Fruit fly (Drosophila melanogaster): ENCODE results near the gene CG7236.
A peak's percentile ranks its signal among the peaks of the same experiment; 100 is the strongest.

The CG7236 gene

DNA sequence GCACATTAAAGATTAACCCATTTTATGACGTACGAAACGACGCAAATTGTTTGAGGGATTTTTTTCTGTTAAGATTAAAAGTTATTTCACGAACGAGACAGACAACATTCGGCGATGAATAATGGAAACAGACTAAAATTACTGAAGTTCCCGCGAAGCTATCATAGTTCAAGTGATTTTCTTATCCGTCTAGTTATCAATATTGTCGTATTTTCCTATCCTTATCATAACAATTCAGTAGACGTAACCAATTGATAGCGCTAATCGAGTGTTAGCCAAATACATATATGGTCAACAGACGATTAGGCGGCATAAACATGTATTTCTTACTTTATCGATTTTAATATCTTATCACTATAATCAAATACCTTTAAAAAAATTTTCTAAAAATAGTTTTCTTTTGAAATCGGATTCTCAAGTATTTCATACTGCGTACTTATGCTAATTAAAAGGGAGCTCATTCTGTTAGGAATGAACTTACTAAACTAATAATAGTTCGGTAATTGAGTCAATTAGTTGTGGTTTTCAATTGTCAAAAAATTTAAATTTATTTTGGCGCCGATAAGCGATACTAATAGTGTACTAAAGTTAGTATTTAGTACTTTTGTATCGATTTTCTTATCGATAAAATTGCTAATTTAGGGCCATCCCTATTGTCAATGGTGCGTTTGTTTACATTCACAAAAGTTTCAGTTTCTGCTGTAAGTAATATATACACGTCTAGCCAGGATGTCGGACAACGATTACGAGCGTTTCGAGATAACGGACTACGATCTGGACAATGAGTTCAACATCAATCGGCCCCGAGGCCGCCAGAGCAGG, 14.4 kb downstream of the CG7236 start, which contains the start of the genes CG11149 and sip1 (continued):
- TF ChIP-seq Sry-δ (GFP tag; optimal IDR thresholded peaks at IDR 0.05) (peak; percentile 74), sna (GFP tag; IDR thresholded peaks at IDR 0.05; ENCODE audit: partially characterized antibody) (peak; percentile 77), zen2 (GFP tag; IDR thresholded peaks at IDR 0.05; ENCODE audit: partially characterized antibody) (peak; percentile 76; the same call in 2 of the 3 replicates), Doc3 (GFP tag; IDR thresholded peaks at IDR 0.05; ENCODE audit: partially characterized antibody) (peak; percentile 75), CG13287 (GFP tag; IDR thresholded peaks at IDR 0.05; ENCODE audit: partially characterized antibody) (peak; percentile 81), mirr (GFP tag; optimal IDR thresholded peaks at IDR 0.05) (peak; percentile 27), grn (GFP tag; optimal IDR thresholded peaks at IDR 0.05) (peak; percentile 70), CG12942 (GFP tag; optimal IDR thresholded peaks at IDR 0.05) (no peak), CG9817 (tag; optimal IDR thresholded peaks at IDR 0.05) (no peak), fru (optimal IDR thresholded peaks at IDR 0.05) (no peak), Lpt (GFP tag; optimal IDR thresholded peaks at IDR 0.05) (no peak), CG17912 (GFP tag; optimal IDR thresholded peaks at IDR 0.05) (no peak), CG5953 (GFP tag; IDR thresholded peaks at IDR 0.05) (no peak), pita (GFP tag; optimal IDR thresholded peaks at IDR 0.05) (no peak), CG10147 (GFP tag; optimal IDR thresholded peaks at IDR 0.05) (no peak), CG33213 (GFP tag; optimal IDR thresholded peaks at IDR 0.05) (no peak), CG14441 (GFP tag; IDR thresholded peaks at IDR 0.05) (0 out of 2 replicates have a peak, but pooled peaks have one; percentile 7), stwl (tag; optimal IDR thresholded peaks at IDR 0.05) (peak; percentile 77), MBD-R2 (GFP tag; IDR thresholded peaks at IDR 0.05) (peak; percentile 39; the same call in 1 of the 2 replicates), CG9932 (GFP tag; IDR thresholded peaks at IDR 0.05) (no peak), hth (optimal IDR thresholded peaks at IDR 0.05) (no peak), nerfin-1 (tag; optimal IDR thresholded peaks at IDR 0.05) (peak; percentile 85), danr (GFP tag; IDR thresholded peaks at IDR 0.05) (no peak), exex (tag; optimal IDR thresholded peaks at IDR 0.05) (peak; percentile 94), dpn (GFP tag; optimal IDR thresholded peaks at IDR 0.05) (no peak), CG16813 (GFP tag; IDR thresholded peaks at IDR 0.05; ENCODE audit: partially characterized antibody) (peak; percentile 48; the same call in 1 of the 3 replicates), ham (GFP tag; IDR thresholded peaks at IDR 0.05) (no peak), sd (tag; optimal IDR thresholded peaks at IDR 0.05) (peak; percentile 29), CG9876 (GFP tag; optimal IDR thresholded peaks at IDR 0.05) (no peak), esg (GFP tag; conservative IDR thresholded peaks at IDR 0.05) (no peak), CG7987 (GFP tag; optimal IDR thresholded peaks at IDR 0.05) (no peak), CG12744 (GFP tag; optimal IDR thresholded peaks at IDR 0.05) (no peak), CG12659 (GFP tag; optimal IDR thresholded peaks at IDR 0.05) (no peak), CG12155 (GFP tag; optimal IDR thresholded peaks at IDR 0.05) (no peak), vvl (GFP tag; IDR thresholded peaks at IDR 0.05) (peak; percentile 37; the same call in 1 of the 2 replicates), B-H2 (GFP tag; optimal IDR thresholded peaks at IDR 0.05) (no peak), Lhr (GFP tag; optimal IDR thresholded peaks at IDR 0.05) (no peak), Pdp1 (GFP tag; optimal IDR thresholded peaks at IDR 0.05) (peak in 1 of 2 experiments; percentile 20), CG34224 (GFP tag; IDR thresholded peaks at IDR 0.05; ENCODE audit: partially characterized antibody) (peak; percentile 79), CG6654 (GFP tag; optimal IDR thresholded peaks at IDR 0.05) (no peak), lmd (GFP tag; IDR thresholded peaks at IDR 0.05) (no peak), bowl (GFP tag; IDR thresholded peaks at IDR 0.05) (no peak), CG2116 (GFP tag; optimal IDR thresholded peaks at IDR 0.05) (peak; percentile 19), HHEX (GFP tag; optimal IDR thresholded peaks at IDR 0.05) (no peak), Vsx1 (GFP tag; optimal IDR thresholded peaks at IDR 0.05) (no peak), gsb (GFP tag; IDR thresholded peaks at IDR 0.05) (no peak), GATAe (GFP tag; conservative IDR thresholded peaks at IDR 0.05) (peak; percentile 48; the same call in 1 of the 2 replicates), CG4617 (GFP tag; optimal IDR thresholded peaks at IDR 0.05; ENCODE audit: borderline replicate concordance) (no peak), E2f2 (GFP tag; IDR thresholded peaks at IDR 0.05) (peak; percentile 90)

Measured in whole organism, embryonic.